Fruit fly (Drosophila melanogaster): ENCODE measurements around the gene ymp.
A peak's percentile ranks its signal among the peaks of the same experiment; 100 is the strongest.

ymp gene

dm6 chr3R:25651414-25651813, 42.5 kb upstream of the ymp start (continued):
- no peak for TF ChIP-seq CG9705 (GFP tag; optimal IDR thresholded peaks at IDR 0.05)
- no peak for TF ChIP-seq Myc (optimal IDR thresholded peaks at IDR 0.05)

dm6 chr3R:25650417-25650816, 41.5 kb upstream of the ymp start:
- TF ChIP-seq CG32264 (GFP tag; optimal IDR thresholded peaks at IDR 0.05) (no peak), OdsH (GFP tag; optimal IDR thresholded peaks at IDR 0.05) (no peak), sage (GFP tag; optimal IDR thresholded peaks at IDR 0.05) (no peak), rgr (GFP tag; optimal IDR thresholded peaks at IDR 0.05) (no peak), dmrt93B (GFP tag; optimal IDR thresholded peaks at IDR 0.05) (no peak), CG9705 (GFP tag; optimal IDR thresholded peaks at IDR 0.05) (no peak), h (GFP tag; optimal IDR thresholded peaks at IDR 0.05) (no peak), HLH106 (tag; optimal IDR thresholded peaks at IDR 0.05) (no peak), Mio (GFP tag; optimal IDR thresholded peaks at IDR 0.05) (no peak), fru (GFP tag; optimal IDR thresholded peaks at IDR 0.05) (no peak), Dfd (GFP tag; optimal IDR thresholded peaks at IDR 0.05) (no peak), GATAd (GFP tag; optimal IDR thresholded peaks at IDR 0.05) (no peak), sv (GFP tag; optimal IDR thresholded peaks at IDR 0.05) (no peak), Dif (GFP tag; optimal IDR thresholded peaks at IDR 0.05; ENCODE audit: partially characterized antibody) (no peak), jim (GFP tag; optimal IDR thresholded peaks at IDR 0.05) (no peak), N (GFP tag; optimal IDR thresholded peaks at IDR 0.05) (no peak), psq (GFP tag; optimal IDR thresholded peaks at IDR 0.05) (no peak), Sp1 (GFP tag; optimal IDR thresholded peaks at IDR 0.05) (no peak), woc (GFP tag; optimal IDR thresholded peaks at IDR 0.05) (no peak)

DNA sequence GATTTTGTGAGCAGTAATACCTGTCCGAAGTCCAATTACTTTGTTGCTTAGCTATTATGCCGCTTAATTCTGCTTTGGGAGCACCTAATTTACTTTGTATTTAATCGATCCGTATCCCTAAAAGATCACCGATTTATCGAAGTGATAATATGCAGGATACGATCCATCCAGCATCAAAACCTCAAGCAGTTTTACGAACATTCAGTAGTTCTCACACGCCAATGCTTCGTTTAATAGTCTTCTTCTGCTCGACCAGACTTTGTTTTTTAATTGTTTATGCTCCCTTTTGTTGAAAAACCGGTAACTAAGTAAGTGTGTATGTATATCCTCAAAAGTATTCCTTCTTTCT, 39.3 kb upstream of the ymp start:
- TF ChIP-seq HLH106 (tag; optimal IDR thresholded peaks at IDR 0.05) (peak; percentile 32), OdsH (GFP tag; optimal IDR thresholded peaks at IDR 0.05) (peak; percentile 26), tai (GFP tag; optimal IDR thresholded peaks at IDR 0.05) (no peak), Dif (GFP tag; optimal IDR thresholded peaks at IDR 0.05; ENCODE audit: partially characterized antibody) (no peak), Mio (GFP tag; optimal IDR thresholded peaks at IDR 0.05) (no peak), pan (optimal IDR thresholded peaks at IDR 0.05) (no peak), rgr (GFP tag; optimal IDR thresholded peaks at IDR 0.05) (no peak), psq (GFP tag; optimal IDR thresholded peaks at IDR 0.05) (peak; percentile 23), foxo (GFP tag; optimal IDR thresholded peaks at IDR 0.05) (peak in 1 of 2 experiments; percentile 20), Vsx2 (GFP tag; optimal IDR thresholded peaks at IDR 0.05; ENCODE audit: partially characterized antibody) (no peak)

DNA sequence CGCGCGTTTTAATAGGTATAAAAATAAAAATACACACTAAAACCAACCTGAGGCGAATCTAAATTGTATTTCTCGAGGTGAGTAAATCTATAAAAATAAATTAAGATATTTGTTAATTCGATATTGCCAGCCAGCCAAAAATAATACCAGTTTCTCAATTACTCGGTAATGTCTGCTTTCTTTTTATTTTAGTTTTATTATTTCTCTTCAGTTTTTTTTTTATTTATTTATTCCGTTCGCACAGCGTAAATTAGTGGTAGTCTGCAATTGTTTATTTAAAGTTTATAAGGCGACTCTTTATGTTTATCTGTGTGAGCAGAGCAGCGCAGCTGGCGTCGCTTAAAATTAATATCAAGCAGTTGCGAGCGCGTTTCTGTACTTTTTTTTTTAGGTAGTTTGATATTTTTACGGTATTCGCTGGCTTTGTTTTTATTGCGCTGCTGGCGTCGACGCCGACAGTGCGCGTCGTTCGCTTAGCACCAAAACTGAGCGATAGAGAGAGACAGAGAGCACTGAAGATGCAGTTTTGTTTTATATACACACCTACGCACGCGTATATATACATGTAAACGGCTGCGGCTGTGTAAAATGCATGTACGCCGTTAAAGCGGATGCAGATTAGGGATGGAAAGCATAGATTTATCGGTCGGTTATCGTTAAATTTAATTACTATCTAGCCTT, 38.8 kb upstream of the ymp start:
- peak; percentile 33 for TF ChIP-seq Hnf4 (GFP tag; optimal IDR thresholded peaks at IDR 0.05)
- TF ChIP-seq Sp1 (GFP tag; optimal IDR thresholded peaks at IDR 0.05) = peak; percentile 18
- TF ChIP-seq foxo (GFP tag; optimal IDR thresholded peaks at IDR 0.05) = no peak
- peak; percentile 6 for TF ChIP-seq woc (GFP tag; optimal IDR thresholded peaks at IDR 0.05)
- peak; percentile 32 for TF ChIP-seq fru (GFP tag; optimal IDR thresholded peaks at IDR 0.05)
- TF ChIP-seq Hr78 (GFP tag; optimal IDR thresholded peaks at IDR 0.05) = no peak
- TF ChIP-seq rgr (GFP tag; optimal IDR thresholded peaks at IDR 0.05) = peak; percentile 15
- no peak for TF ChIP-seq Jra (GFP tag; optimal IDR thresholded peaks at IDR 0.05)
- TF ChIP-seq jim (GFP tag; optimal IDR thresholded peaks at IDR 0.05) = no peak
- TF ChIP-seq dmrt93B (GFP tag; optimal IDR thresholded peaks at IDR 0.05) = peak; percentile 4
- TF ChIP-seq h (GFP tag; optimal IDR thresholded peaks at IDR 0.05) = peak; percentile 50
- TF ChIP-seq br (GFP tag; optimal IDR thresholded peaks at IDR 0.05) = peak; percentile 17
- TF ChIP-seq ey (GFP tag; optimal IDR thresholded peaks at IDR 0.05) = peak; percentile 13
- peak; percentile 23 for TF ChIP-seq Hr83 (GFP tag; optimal IDR thresholded peaks at IDR 0.05; ENCODE audit: poor library complexity, severe bottlenecking)
- no peak for TF ChIP-seq Rel (GFP tag; optimal IDR thresholded peaks at IDR 0.05)
- TF ChIP-seq Rel (tag; optimal IDR thresholded peaks at IDR 0.05) = peak; percentile 36
- TF ChIP-seq brk (GFP tag; optimal IDR thresholded peaks at IDR 0.05) = no peak
- peak; percentile 34 for TF ChIP-seq Dif (GFP tag; optimal IDR thresholded peaks at IDR 0.05; ENCODE audit: partially characterized antibody)
